Worm (Caenorhabditis elegans) whole organism, mixed stage, embryonic: ENCODE data around the gene sfxn-1.2.

ENCODE experiments used
- M03D4.4 ChIP-seq: sonication (generic microtip); optimal IDR thresholded peaks from 2 replicates; lab custom pipeline; 2017; ENCODE audit warnings: mild to moderate bottlenecking, missing genetic modification characterization, missing compliant biosample characterization
- blmp-1 ChIP-seq: fragments of 150-350 bp; optimal IDR thresholded peaks from 2 replicates; lab custom pipeline; 2014; ENCODE audit warnings: missing biosample characterization, missing genetic modification characterization
- lin-13 ChIP-seq: fragments of 150-350 bp; optimal IDR thresholded peaks from 2 replicates; lab custom pipeline; 2014; ENCODE audit warnings: missing biosample characterization, missing genetic modification characterization
- nhr-28 ChIP-seq: fragments of 150-350 bp; optimal IDR thresholded peaks from 2 replicates; lab custom pipeline; 2014; ENCODE audit warnings: missing biosample characterization, missing genetic modification characterization

ce11 chrII:11152495-11152894, 33.3 kb upstream of the sfxn-1.2 start, which contains the start of gene pqm-1:
- TF ChIP-seq blmp-1 (no peak), M03D4.4 (tag; lab: Kevin White, UChicago) (no peak), nhr-28 (tag; lab: Kevin White, UChicago) (no peak), lin-13 (tag; lab: Kevin White, UChicago) (no peak)
